Worm (Caenorhabditis elegans) whole organism, L2 larva: ENCODE measurements around the gene K09C6.10.

Source experiments
- F13H6.1 ChIP-seq: sonication (generic microtip); optimal IDR thresholded peaks from 2 replicates; lab custom pipeline; 2016; ENCODE audit warnings: missing genetic modification characterization, missing compliant biosample characterization
- R02D3.7 ChIP-seq: fragments of 150-350 bp; optimal IDR thresholded peaks from 2 replicates; lab custom pipeline; 2014; ENCODE audit warnings: missing biosample characterization, missing genetic modification characterization
- Y55F3AM.14 ChIP-seq: fragments of 200-800 bp; sonication (Bioruptor generic); optimal IDR thresholded peaks from 2 replicates; lab custom pipeline; 2018; ENCODE audit warnings: mild to moderate bottlenecking, missing genetic modification characterization, missing compliant biosample characterization
- ZK546.5 ChIP-seq: sonication (generic microtip); optimal IDR thresholded peaks from 2 replicates; lab custom pipeline; 2017; ENCODE audit warnings: missing biosample characterization, missing genetic modification characterization
- alr-1 ChIP-seq: fragments of 150-350 bp; optimal IDR thresholded peaks from 2 replicates; lab custom pipeline; 2014; ENCODE audit warnings: missing biosample characterization, missing genetic modification characterization
- aly-2 ChIP-seq: fragments of 150-350 bp; optimal IDR thresholded peaks from 2 replicates; lab custom pipeline; 2014; ENCODE audit warnings: missing biosample characterization, missing genetic modification characterization
- ama-1 ChIP-seq: fragments of 150-350 bp; optimal IDR thresholded peaks from 2 replicates; lab custom pipeline; 2018; ENCODE audit warnings: inconsistent platforms
- blmp-1 ChIP-seq: sonication (generic microtip); optimal IDR thresholded peaks from 2 replicates; lab custom pipeline; 2017; ENCODE audit warnings: missing genetic modification characterization, mild to moderate bottlenecking, missing compliant biosample characterization, antibody characterized with exemption, moderate library complexity; ENCODE audit not compliant: insufficient read depth
- ceh-16 ChIP-seq: fragments of 150-350 bp; optimal IDR thresholded peaks from 2 replicates; lab custom pipeline; 2014; ENCODE audit warnings: missing biosample characterization, missing genetic modification characterization
- ceh-82 ChIP-seq: fragments of 150-350 bp; optimal IDR thresholded peaks from 2 replicates; lab custom pipeline; 2014; ENCODE audit warnings: missing biosample characterization, missing genetic modification characterization
- egl-27 ChIP-seq: sonication (generic microtip); optimal IDR thresholded peaks from 3 replicates; lab custom pipeline; 2017; ENCODE audit warnings: missing biosample characterization, missing genetic modification reagents, missing genetic modification characterization
- elt-1 ChIP-seq: fragments of 150-350 bp; optimal IDR thresholded peaks from 2 replicates; lab custom pipeline; 2014; ENCODE audit warnings: missing biosample characterization, missing genetic modification characterization
- gmeb-1 ChIP-seq: fragments of 150-350 bp; optimal IDR thresholded peaks from 2 replicates; lab custom pipeline; 2014; ENCODE audit warnings: missing biosample characterization, missing genetic modification characterization
- lin-13 ChIP-seq: fragments of 150-350 bp; optimal IDR thresholded peaks from 2 replicates; lab custom pipeline; 2014; ENCODE audit warnings: missing biosample characterization, missing genetic modification reagents, missing genetic modification characterization
- mdl-1 ChIP-seq, 2 experiments: fragments of 150-350 bp in 1 of 2; sonication (generic microtip) in 1 of 2; optimal IDR thresholded peaks; 2 replicates each; lab custom pipeline; 2017; ENCODE audit warnings: missing biosample characterization in 2 of 2, missing genetic modification characterization in 2 of 2
- nhr-10 ChIP-seq: sonication (generic microtip); optimal IDR thresholded peaks from 2 replicates; lab custom pipeline; 2017; ENCODE audit warnings: missing biosample characterization, missing genetic modification characterization
- nhr-11 ChIP-seq: fragments of 150-350 bp; optimal IDR thresholded peaks from 2 replicates; lab custom pipeline; 2014; ENCODE audit warnings: missing biosample characterization, missing genetic modification characterization
- nhr-12 ChIP-seq: fragments of 150-350 bp; optimal IDR thresholded peaks from 2 replicates; lab custom pipeline; 2014; ENCODE audit warnings: missing biosample characterization, missing genetic modification characterization
- nhr-21 ChIP-seq: fragments of 150-350 bp; optimal IDR thresholded peaks from 2 replicates; lab custom pipeline; 2014; ENCODE audit warnings: missing biosample characterization, missing genetic modification characterization
- nhr-23 ChIP-seq: fragments of 150-350 bp; optimal IDR thresholded peaks from 2 replicates; lab custom pipeline; 2014; ENCODE audit warnings: missing biosample characterization, missing genetic modification reagents, missing genetic modification characterization
- nhr-6 ChIP-seq: fragments of 150-350 bp; optimal IDR thresholded peaks from 2 replicates; lab custom pipeline; 2014; ENCODE audit warnings: missing biosample characterization, missing genetic modification characterization
- nhr-77 ChIP-seq: fragments of 150-350 bp; optimal IDR thresholded peaks from 2 replicates; lab custom pipeline; 2014; ENCODE audit warnings: missing biosample characterization, missing genetic modification characterization
- peb-1 ChIP-seq: fragments of 150-350 bp; optimal IDR thresholded peaks from 2 replicates; lab custom pipeline; 2014; ENCODE audit warnings: missing biosample characterization, missing genetic modification characterization
- skn-1 ChIP-seq: sonication (generic microtip); optimal IDR thresholded peaks from 2 replicates; lab custom pipeline; 2017; ENCODE audit warnings: missing biosample characterization, missing genetic modification characterization
- sma-3 ChIP-seq: sonication (generic microtip); optimal IDR thresholded peaks from 2 replicates; lab custom pipeline; 2016; ENCODE audit warnings: missing genetic modification reagents, missing genetic modification characterization, missing compliant biosample characterization
- sma-9 ChIP-seq, 2 experiments: fragments of 150-350 bp in 1 of 2; sonication (generic microtip) in 1 of 2; optimal IDR thresholded peaks; 2 replicates each; lab custom pipeline; 2014 to 2016; ENCODE audit warnings: missing genetic modification characterization in 2 of 2, mild to moderate bottlenecking in 1 of 2, missing biosample characterization in 1 of 2, missing compliant biosample characterization in 1 of 2, missing genetic modification reagents in 1 of 2, moderate library complexity in 1 of 2
- snpc-4 ChIP-seq: fragments of 150-350 bp; optimal IDR thresholded peaks from 2 replicates; lab custom pipeline; 2014; ENCODE audit warnings: missing biosample characterization, missing genetic modification characterization
- unc-55 ChIP-seq: fragments of 150-350 bp; sonication (generic microtip); optimal IDR thresholded peaks from 3 replicates; lab custom pipeline; 2014; ENCODE audit warnings: missing biosample characterization, missing genetic modification reagents, missing genetic modification characterization
- unc-62 ChIP-seq: fragments of 150-350 bp; optimal IDR thresholded peaks from 2 replicates; lab custom pipeline; 2014; ENCODE audit warnings: missing biosample characterization, missing genetic modification reagents, missing genetic modification characterization
- zag-1 ChIP-seq: fragments of 150-350 bp; optimal IDR thresholded peaks from 2 replicates; lab custom pipeline; 2014; ENCODE audit warnings: missing biosample characterization, missing genetic modification characterization
- ztf-1 ChIP-seq: fragments of 200-800 bp; sonication (Bioruptor generic); conservative IDR thresholded peaks from 2 replicates; pipeline ENCODE4 v1.3.6; 2022; ENCODE audit warnings: missing genetic modification characterization, missing compliant biosample characterization
- ztf-4 ChIP-seq: fragments of 150-350 bp; optimal IDR thresholded peaks from 2 replicates; lab custom pipeline; 2014; ENCODE audit warnings: missing biosample characterization, missing genetic modification characterization

The K09C6.10 gene

DNA sequence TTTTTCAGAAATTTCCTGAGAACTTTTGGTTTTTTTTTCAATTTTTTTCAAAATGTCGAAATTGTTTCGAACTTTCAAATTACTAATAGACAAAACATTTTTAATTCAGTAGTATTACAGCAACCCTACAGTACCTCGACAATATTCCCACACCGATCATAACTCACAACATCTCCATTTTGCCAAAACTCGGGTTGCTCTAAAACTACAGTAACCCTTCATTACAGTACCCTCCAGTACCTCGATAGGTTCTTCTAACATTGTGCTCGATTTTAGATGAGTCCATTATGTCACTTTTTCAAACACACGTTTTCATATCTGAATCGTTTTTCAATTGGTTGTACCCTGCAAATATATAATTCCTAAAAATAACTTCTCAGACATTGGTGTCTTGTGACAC is 9.8 kb downstream of the K09C6.10 start:
- TF ChIP-seq skn-1 (tag; lab: Kevin White, UChicago) (no peak), nhr-23 (tag; lab: Kevin White, UChicago) (no peak), aly-2 (tag; lab: Kevin White, UChicago) (no peak), snpc-4 (tag; lab: Kevin White, UChicago) (no peak), zag-1 (tag; lab: Kevin White, UChicago) (no peak), nhr-77 (no peak), nhr-11 (tag; lab: Kevin White, UChicago) (no peak), ZK546.5 (tag; lab: Kevin White, UChicago) (no peak), nhr-21 (tag; lab: Kevin White, UChicago) (no peak)

DNA sequence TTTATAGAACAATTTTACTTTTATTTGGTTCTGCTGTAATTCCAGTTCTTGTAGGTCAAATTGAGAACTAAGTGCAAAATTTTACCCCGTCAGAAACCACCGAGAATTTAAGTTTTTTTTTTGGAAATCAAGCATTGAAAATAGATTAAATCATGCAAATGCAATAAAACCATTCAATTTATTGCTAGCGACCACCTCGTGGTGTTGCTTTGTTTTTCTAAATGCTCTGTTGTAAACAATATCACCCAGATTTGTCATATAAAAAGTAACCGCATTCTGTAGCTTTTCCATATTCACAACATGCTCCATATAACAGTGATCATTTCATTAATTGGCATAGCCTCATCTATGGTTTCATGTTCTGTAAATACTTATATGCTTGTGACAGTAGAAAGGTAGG is 10.3 kb downstream of the K09C6.10 start, which contains the start of gene srbc-12:
TSS of gene srbc-12 (plus strand) at position 301 of the 400 bp plus-strand sequence.
- no peak for TF ChIP-seq mdl-1 (tag; optimal IDR thresholded peaks at IDR 0.05; lab: Kevin White, UChicago)
- TF ChIP-seq lin-13 (GFP tag; lab: Kevin White, UChicago): no peak
- no peak for TF ChIP-seq nhr-6 (tag; lab: Kevin White, UChicago)
- TF ChIP-seq nhr-10 (tag; lab: Kevin White, UChicago): no peak
- no peak for TF ChIP-seq peb-1 (tag; lab: Kevin White, UChicago)
- TF ChIP-seq Y55F3AM.14 (GFP tag; lab: Kevin White, UChicago): no peak
- TF ChIP-seq sma-3 (GFP tag; lab: Kevin White, UChicago): no peak
- no peak for TF ChIP-seq nhr-11 (tag; lab: Kevin White, UChicago)
- no peak for TF ChIP-seq nhr-12 (tag; lab: Kevin White, UChicago)
- no peak for TF ChIP-seq ztf-1 (GFP tag; lab: Robert Waterston, UW)
- TF ChIP-seq alr-1 (tag; lab: Kevin White, UChicago): no peak
- TF ChIP-seq zag-1 (tag; lab: Kevin White, UChicago): no peak
- no peak for TF ChIP-seq ceh-16
- no peak for TF ChIP-seq ZK546.5 (tag; lab: Kevin White, UChicago)
- no peak for TF ChIP-seq nhr-21 (tag; lab: Kevin White, UChicago)
- TF ChIP-seq R02D3.7 (tag; lab: Kevin White, UChicago): no peak
- no peak for TF ChIP-seq ama-1 (lab: Kevin White, UChicago)
- no peak for TF ChIP-seq F13H6.1
- no peak for TF ChIP-seq blmp-1 (tag; lab: Kevin White, UChicago)
- TF ChIP-seq unc-62 (GFP tag; lab: Kevin White, UChicago): no peak

DNA sequence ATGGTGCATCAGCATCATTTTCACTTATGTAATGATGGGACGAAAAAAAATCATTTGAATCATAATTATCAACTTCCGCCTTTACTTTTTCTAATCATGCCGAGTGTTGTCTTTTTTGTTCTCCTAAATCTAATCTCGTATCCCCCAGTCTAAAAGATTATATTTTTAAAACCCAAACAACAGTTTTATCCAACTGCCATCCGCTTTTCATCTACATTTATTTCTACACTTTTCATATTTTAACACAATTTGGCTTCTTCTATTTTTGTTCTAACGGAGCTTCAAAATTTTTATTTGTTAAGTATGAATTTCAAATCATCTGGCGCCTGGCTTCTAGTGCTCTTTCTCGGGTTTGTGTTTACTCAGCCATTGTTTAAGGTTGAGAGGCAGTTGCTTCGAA is 13.0 kb downstream of the K09C6.10 start, which contains the start of gene K09C6.3:
TSS of gene K09C6.3 (plus strand) at position 301 of the 400 bp plus-strand sequence.
- TF ChIP-seq sma-9 (GFP tag; optimal IDR thresholded peaks at IDR 0.05; lab: Kevin White, UChicago) (no peak), sma-9 (tag; optimal IDR thresholded peaks at IDR 0.05; lab: Kevin White, UChicago) (no peak), egl-27 (tag; lab: Kevin White, UChicago) (no peak), F13H6.1 (no peak), skn-1 (tag; lab: Kevin White, UChicago) (no peak), ama-1 (lab: Kevin White, UChicago) (no peak), zag-1 (tag; lab: Kevin White, UChicago) (no peak), elt-1 (tag; lab: Kevin White, UChicago) (no peak), peb-1 (tag; lab: Kevin White, UChicago) (no peak), ztf-1 (GFP tag; lab: Robert Waterston, UW) (no peak)

DNA sequence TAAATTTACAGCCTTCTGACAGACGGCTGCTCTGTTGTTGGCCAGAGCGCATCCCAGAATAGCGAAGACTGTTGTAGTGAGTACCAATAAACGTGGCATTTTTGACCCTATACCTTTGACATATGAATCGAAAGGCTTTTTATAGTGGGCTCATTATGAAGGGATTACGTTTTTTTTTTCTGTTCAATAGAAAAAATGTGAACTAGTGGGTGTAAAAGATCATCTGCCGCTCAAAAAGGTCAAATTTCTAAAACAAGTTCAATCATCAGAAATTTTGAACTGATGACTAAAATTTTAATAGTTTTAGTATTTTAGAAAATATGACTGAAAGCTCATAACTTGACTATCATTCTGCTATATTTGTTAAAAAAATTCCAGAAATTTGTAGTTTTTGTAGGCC is 15.7 kb downstream of the K09C6.10 start, which contains the start of gene K09C6.9:
TSS of gene K09C6.9 (minus strand) at position 101 of the 400 bp plus-strand sequence.
- no peak for TF ChIP-seq R02D3.7 (tag; lab: Kevin White, UChicago)
- no peak for TF ChIP-seq nhr-6 (tag; lab: Kevin White, UChicago)
- no peak for TF ChIP-seq gmeb-1 (tag; lab: Kevin White, UChicago)
- no peak for TF ChIP-seq peb-1 (tag; lab: Kevin White, UChicago)
- no peak for TF ChIP-seq ztf-4

DNA sequence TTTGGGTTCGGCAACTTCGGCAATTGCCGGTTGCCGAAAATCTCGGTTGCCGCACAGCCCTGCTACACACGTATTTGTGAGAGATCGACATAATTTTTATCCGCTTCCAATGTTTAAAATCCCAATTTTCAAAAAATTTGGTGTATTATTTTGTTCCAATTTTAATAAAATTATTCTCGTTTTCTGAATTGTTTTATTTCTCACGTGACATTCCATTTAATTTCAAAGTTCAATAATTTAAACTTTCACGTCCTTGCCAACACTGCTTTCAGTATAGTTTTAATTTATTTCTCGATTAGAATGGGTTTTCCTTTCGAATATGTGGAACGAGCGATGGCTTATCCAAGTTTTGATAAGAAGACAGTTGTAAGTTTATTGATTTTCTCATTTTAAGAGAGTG is 17.3 kb downstream of the K09C6.10 start, which contains the start of gene K09C6.2:
TSS of gene K09C6.2 (plus strand) at position 301 of the 400 bp plus-strand sequence.
- TF ChIP-seq aly-2 (tag; lab: Kevin White, UChicago) (no peak), lin-13 (GFP tag; lab: Kevin White, UChicago) (no peak), nhr-77 (no peak), ceh-82 (tag; lab: Kevin White, UChicago) (no peak), unc-62 (GFP tag; lab: Kevin White, UChicago) (no peak), unc-55 (GFP tag; lab: Kevin White, UChicago) (no peak), gmeb-1 (tag; lab: Kevin White, UChicago) (no peak)
